Worm (Caenorhabditis elegans): Measurements from ENCODE around the gene nphp-2.

DNA sequence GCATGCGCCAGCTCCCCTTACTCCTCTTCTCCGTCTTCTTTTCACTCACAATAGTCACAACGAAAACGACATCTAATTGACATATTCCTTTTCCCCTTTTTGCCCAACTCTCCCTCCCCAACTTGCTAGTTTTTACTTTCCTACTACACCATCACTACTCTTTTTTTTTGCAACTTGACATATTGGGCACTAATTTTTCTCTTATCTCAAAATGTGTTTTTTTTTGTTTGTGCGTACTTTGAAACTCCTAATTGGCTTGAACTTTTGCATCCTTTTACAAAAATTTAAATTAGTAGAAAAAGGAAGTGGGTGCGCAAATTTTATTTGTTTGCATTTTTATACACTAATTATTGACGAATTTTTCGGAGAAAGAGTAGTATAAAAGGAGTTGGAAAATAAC, 39.9 kb downstream of the nphp-2 start:
- no peak for TF ChIP-seq B0310.2 (tag; optimal IDR thresholded peaks at IDR 0.05)
- TF ChIP-seq ama-1 (optimal IDR thresholded peaks at IDR 0.05): no peak
- no peak for TF ChIP-seq sea-1 (GFP tag; conservative IDR thresholded peaks at IDR 0.05)
- TF ChIP-seq ets-7 (tag; optimal IDR thresholded peaks at IDR 0.05): no peak
- TF ChIP-seq pes-1 (GFP tag; IDR thresholded peaks at IDR 0.05): no peak
- no peak for TF ChIP-seq flt-1 (GFP tag; IDR thresholded peaks at IDR 0.05)
- TF ChIP-seq tra-4 (tag; optimal IDR thresholded peaks at IDR 0.05): no peak
- TF ChIP-seq tbx-37 (GFP tag; conservative IDR thresholded peaks at IDR 0.05): no peak
- TF ChIP-seq ceh-13 (GFP tag; optimal IDR thresholded peaks at IDR 0.05): no peak
- no peak for TF ChIP-seq F13C5.2 (tag; optimal IDR thresholded peaks at IDR 0.05)
- no peak for TF ChIP-seq hmbx-1 (tag; optimal IDR thresholded peaks at IDR 0.05)
- TF ChIP-seq tbx-11 (GFP tag; IDR thresholded peaks at IDR 0.05): no peak

Data from whole organism, early embryonic.